Worm (Caenorhabditis elegans): Measurements from ENCODE around the gene pmt-1.

ce11 chrII:5264650-5265049 is 17.7 kb downstream of the pmt-1 start:
- TF ChIP-seq ama-1 (optimal IDR thresholded peaks at IDR 0.05): no peak
- no peak for TF ChIP-seq tbx-11 (GFP tag; IDR thresholded peaks at IDR 0.05)
- no peak for TF ChIP-seq ceh-13 (GFP tag; optimal IDR thresholded peaks at IDR 0.05)
- TF ChIP-seq hnd-1 (tag; optimal IDR thresholded peaks at IDR 0.05): no peak
- no peak for TF ChIP-seq aly-1 (tag; optimal IDR thresholded peaks at IDR 0.05)
- TF ChIP-seq ets-7 (tag; optimal IDR thresholded peaks at IDR 0.05): no peak
- TF ChIP-seq hmg-4 (GFP tag; optimal IDR thresholded peaks at IDR 0.05): no peak
